Fruit fly (Drosophila melanogaster) whole organism, embryonic: ENCODE results near the gene Npc2f.

Experiments
- CG10147 ChIP-seq: fragments of 200-800 bp; sonication (Bioruptor generic); optimal IDR thresholded peaks from 2 replicates; lab custom pipeline; 2019; ENCODE audit warnings: missing biosample characterization, mild to moderate bottlenecking, missing genetic modification characterization, moderate library complexity
- CG7987 ChIP-seq: fragments of 200-800 bp; sonication (Bioruptor generic); optimal IDR thresholded peaks from 2 replicates; lab custom pipeline; 2018; ENCODE audit warnings: missing biosample characterization, mild to moderate bottlenecking, missing genetic modification characterization, moderate library complexity
- D19B ChIP-seq: fragments of 200-800 bp; sonication (Bioruptor generic); optimal IDR thresholded peaks from 2 replicates; lab custom pipeline; 2017; ENCODE audit warnings: missing biosample characterization, mild to moderate bottlenecking, missing genetic modification characterization
- Hand ChIP-seq: fragments of 200-800 bp; sonication (Bioruptor generic); optimal IDR thresholded peaks from 2 replicates; lab custom pipeline; 2017; ENCODE audit warnings: mild to moderate bottlenecking, missing biosample characterization, missing genetic modification reagents, missing genetic modification characterization
- abd-A ChIP-seq: fragments of 200-800 bp; sonication (Bioruptor generic); optimal IDR thresholded peaks from 3 replicates; lab custom pipeline; 2019; ENCODE audit warnings: missing biosample characterization, mild to moderate bottlenecking, missing genetic modification characterization, moderate library complexity
- slp2 ChIP-seq: fragments of 200-800 bp; sonication (Bioruptor generic); optimal IDR thresholded peaks from 2 replicates; lab custom pipeline; 2016; ENCODE audit warnings: missing biosample characterization, missing genetic modification characterization

- TF ChIP-seq CG7987 (GFP tag; lab: Kevin White, UChicago) (peak; percentile 3), Hand (GFP tag; lab: Kevin White, UChicago) (no peak), D19B (GFP tag; lab: Kevin White, UChicago) (no peak), abd-A (tag; lab: Kevin White, UChicago) (no peak), CG10147 (GFP tag; lab: Kevin White, UChicago) (no peak), slp2 (GFP tag; lab: Kevin White, UChicago) (no peak)
These were observed 3.1 kb upstream of the Npc2f start, which contains the start of gene Sec10 for dm6 chr3R:24134580-24134979.
